Worm (Caenorhabditis elegans) whole organism, L1 larva: ENCODE results near the gene T24C4.5.

ENCODE experiments used
- elt-2 ChIP-seq: sonication (generic microtip); optimal IDR thresholded peaks from 2 replicates; lab custom pipeline; 2016; ENCODE audit warnings: missing genetic modification characterization, mild to moderate bottlenecking, inconsistent platforms, missing compliant biosample characterization, missing genetic modification reagents
- nhr-237 ChIP-seq: fragments of 150-350 bp; optimal IDR thresholded peaks from 2 replicates; lab custom pipeline; 2014; ENCODE audit warnings: missing biosample characterization, missing genetic modification characterization

DNA sequence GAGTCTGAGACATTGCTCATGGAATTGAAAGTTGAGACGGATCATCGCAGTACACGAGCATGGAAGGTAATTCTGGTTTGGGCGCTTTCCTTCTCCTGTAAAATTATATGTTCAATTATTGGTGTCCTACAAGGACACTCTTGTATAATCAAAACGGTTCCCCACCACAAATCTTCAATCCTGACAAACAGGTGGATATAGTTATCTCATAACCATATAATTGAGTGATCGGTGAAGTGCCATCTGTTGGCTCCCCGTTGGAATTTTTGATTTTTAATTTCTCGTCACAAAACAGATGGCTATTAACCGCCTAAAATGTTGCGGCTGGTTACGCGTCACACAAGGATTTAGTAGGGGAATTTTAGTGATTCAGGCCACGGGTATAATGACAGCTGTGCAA is 10.7 kb downstream of the T24C4.5 start:
- no peak for TF ChIP-seq elt-2 (tag; lab: Kevin White, UChicago)
- no peak for TF ChIP-seq nhr-237 (tag; lab: Kevin White, UChicago)
